Worm (Caenorhabditis elegans) whole organism, L1 larva: ENCODE results near the gene dhrr-1.

Experiments
- ces-1 ChIP-seq: fragments of 150-350 bp; optimal IDR thresholded peaks from 2 replicates; lab custom pipeline; 2014; ENCODE audit warnings: missing biosample characterization, missing genetic modification reagents, missing genetic modification characterization
- dpl-1 ChIP-seq, 3 experiments: fragments of 150-350 bp in 2 of 3; sonication (generic microtip) in 1 of 3; optimal IDR thresholded peaks; 2 replicates each; lab custom pipeline; 2014 to 2017; ENCODE audit warnings: missing biosample characterization in 3 of 3, missing genetic modification characterization in 3 of 3, missing genetic modification reagents in 3 of 3
- efl-1 ChIP-seq, 4 experiments: fragments of 150-350 bp; optimal IDR thresholded peaks in 3 of 4; peaks in 1 of 4; 1 replicate in 1 of 4; 2 replicates in 3 of 4; lab custom pipeline; 2014; ENCODE audit warnings: missing biosample characterization in 2 of 4, missing genetic modification characterization in 2 of 4, missing genetic modification reagents in 2 of 4
- elt-3 ChIP-seq, 6 experiments: fragments of 150-350 bp in 1 of 6; sonication (generic microtip); optimal IDR thresholded peaks; 2 replicates each; lab custom pipeline; 2017 to 2018; ENCODE audit warnings: missing biosample characterization in 6 of 6, missing genetic modification characterization in 6 of 6, inconsistent platforms in 1 of 6
- fkh-10 ChIP-seq: sonication (generic microtip); optimal IDR thresholded peaks from 2 replicates; lab custom pipeline; 2017; ENCODE audit warnings: missing biosample characterization, missing genetic modification reagents, missing genetic modification characterization
- irx-1 ChIP-seq: sonication (generic microtip); optimal IDR thresholded peaks from 2 replicates; lab custom pipeline; 2016; ENCODE audit warnings: missing genetic modification characterization, missing compliant biosample characterization
- lin-13 ChIP-seq: fragments of 150-350 bp; optimal IDR thresholded peaks from 2 replicates; lab custom pipeline; 2014; ENCODE audit warnings: missing biosample characterization, missing genetic modification reagents, missing genetic modification characterization
- lin-39 ChIP-seq: fragments of 150-350 bp; optimal IDR thresholded peaks from 2 replicates; lab custom pipeline; 2014; ENCODE audit warnings: missing biosample characterization, missing genetic modification reagents, missing genetic modification characterization
- skn-1 ChIP-seq: fragments of 150-350 bp; optimal IDR thresholded peaks from 2 replicates; lab custom pipeline; 2014; ENCODE audit warnings: missing biosample characterization, missing genetic modification characterization
- snu-23 ChIP-seq: sonication (generic microtip); optimal IDR thresholded peaks from 2 replicates; lab custom pipeline; 2016; ENCODE audit warnings: missing genetic modification characterization, missing compliant biosample characterization
- sox-4 ChIP-seq: sonication (generic microtip); optimal IDR thresholded peaks from 2 replicates; lab custom pipeline; 2016; ENCODE audit warnings: missing genetic modification characterization, missing compliant biosample characterization
- zag-1 ChIP-seq: fragments of 150-350 bp; optimal IDR thresholded peaks from 2 replicates; lab custom pipeline; 2014; ENCODE audit warnings: missing biosample characterization, missing genetic modification characterization

ce11 chrIII:8999508-8999907 is 55.1 kb downstream of the dhrr-1 start, which contains the start of gene F59B2.3:
- no peak for TF ChIP-seq zag-1 (tag; lab: Kevin White, UChicago)
- TF ChIP-seq dpl-1 (GFP tag; optimal IDR thresholded peaks at IDR 0.05; lab: Kevin White, UChicago): no peak
- no peak for TF ChIP-seq efl-1 (optimal IDR thresholded peaks at IDR 0.05; lab: Kevin White, UChicago)
- TF ChIP-seq efl-1 (GFP tag; optimal IDR thresholded peaks at IDR 0.05 in 1 of 2; lab: Kevin White, UChicago): peak in 1 of 2 experiments; percentile 66
- no peak for TF ChIP-seq elt-3 (tag; optimal IDR thresholded peaks at IDR 0.05; lab: Kevin White, UChicago)
- no peak for TF ChIP-seq lin-39 (tag; lab: Kevin White, UChicago)
- TF ChIP-seq irx-1 (tag; lab: Kevin White, UChicago): no peak
- TF ChIP-seq ces-1 (GFP tag; lab: Kevin White, UChicago): no peak
- no peak for TF ChIP-seq snu-23 (GFP tag; lab: Kevin White, UChicago)
- no peak for TF ChIP-seq skn-1
- TF ChIP-seq sox-4: no peak
- TF ChIP-seq fkh-10: no peak
- no peak for TF ChIP-seq lin-13
